Fruit fly (Drosophila melanogaster) S2 (cell line): ENCODE results near the gene wrd.

Source experiments
- CG8478 ChIP-seq: fragments of >200 bp; optimal IDR thresholded peaks from 2 replicates; lab custom pipeline; 2018
- CTCF ChIP-seq, 2 experiments: fragments of >200 bp; optimal IDR thresholded peaks; 2 replicates each; lab custom pipeline; 2018

- TF ChIP-seq CG8478 (lab: Kevin White, UChicago), result no peak
- no peak for TF ChIP-seq CTCF (optimal IDR thresholded peaks at IDR 0.05; lab: Kevin White, UChicago)
Measured at dm6 chr3R:18169982-18170531, 2.5 kb downstream of the wrd start.
